Worm (Caenorhabditis elegans) whole organism, L4 larva: ENCODE data around the gene fmo-2.

Experiments
- F37D6.2 ChIP-seq: sonication (generic microtip); optimal IDR thresholded peaks from 2 replicates; lab custom pipeline; 2016; ENCODE audit warnings: mild to moderate bottlenecking, missing genetic modification characterization, missing compliant biosample characterization
- F49E8.2 ChIP-seq: sonication (generic microtip); optimal IDR thresholded peaks from 2 replicates; lab custom pipeline; 2016; ENCODE audit warnings: missing compliant biosample characterization, mild to moderate bottlenecking, missing genetic modification characterization, borderline replicate concordance
- ZK546.5 ChIP-seq, 2 experiments: sonication (generic microtip); optimal IDR thresholded peaks; 2 replicates each; lab custom pipeline; 2017; ENCODE audit warnings: missing biosample characterization in 2 of 2, missing genetic modification characterization in 2 of 2
- aly-2 ChIP-seq: sonication (generic microtip); optimal IDR thresholded peaks from 2 replicates; lab custom pipeline; 2018; ENCODE audit warnings: missing biosample characterization, missing genetic modification characterization
- duxl-1 ChIP-seq: sonication (generic microtip); optimal IDR thresholded peaks from 2 replicates; lab custom pipeline; 2016; ENCODE audit warnings: mild to moderate bottlenecking, missing genetic modification characterization, moderate library complexity, missing compliant biosample characterization; ENCODE audit not compliant: poor library complexity
- mep-1 ChIP-seq: fragments of 150-350 bp; sonication (generic microtip); optimal IDR thresholded peaks from 3 replicates; lab custom pipeline; 2014; ENCODE audit warnings: missing biosample characterization, missing genetic modification characterization
- nhr-237 ChIP-seq: sonication (generic microtip); optimal IDR thresholded peaks from 2 replicates; lab custom pipeline; 2017; ENCODE audit warnings: missing biosample characterization, missing genetic modification characterization
- nhr-77 ChIP-seq: fragments of 150-350 bp; optimal IDR thresholded peaks from 2 replicates; lab custom pipeline; 2014; ENCODE audit warnings: missing biosample characterization, missing genetic modification characterization
- unc-130 ChIP-seq: sonication (generic microtip); optimal IDR thresholded peaks from 2 replicates; lab custom pipeline; 2016; ENCODE audit warnings: missing genetic modification reagents, missing genetic modification characterization, missing compliant biosample characterization

- TF ChIP-seq F37D6.2 (tag; lab: Kevin White, UChicago) (no peak), F49E8.2 (no peak), duxl-1 (tag; lab: Kevin White, UChicago) (no peak), unc-130 (GFP tag; lab: Kevin White, UChicago) (no peak), aly-2 (tag; lab: Kevin White, UChicago) (no peak), ZK546.5 (tag; optimal IDR thresholded peaks at IDR 0.05; lab: Kevin White, UChicago) (no peak), mep-1 (tag; lab: Kevin White, UChicago) (no peak), nhr-237 (no peak), nhr-77 (tag; lab: Kevin White, UChicago) (no peak)
These were observed at the start of gene fmo-2 for ce11 chrIV:10682155-10682749.
